Worm (Caenorhabditis elegans): ENCODE data around the gene clec-233.

DNA sequence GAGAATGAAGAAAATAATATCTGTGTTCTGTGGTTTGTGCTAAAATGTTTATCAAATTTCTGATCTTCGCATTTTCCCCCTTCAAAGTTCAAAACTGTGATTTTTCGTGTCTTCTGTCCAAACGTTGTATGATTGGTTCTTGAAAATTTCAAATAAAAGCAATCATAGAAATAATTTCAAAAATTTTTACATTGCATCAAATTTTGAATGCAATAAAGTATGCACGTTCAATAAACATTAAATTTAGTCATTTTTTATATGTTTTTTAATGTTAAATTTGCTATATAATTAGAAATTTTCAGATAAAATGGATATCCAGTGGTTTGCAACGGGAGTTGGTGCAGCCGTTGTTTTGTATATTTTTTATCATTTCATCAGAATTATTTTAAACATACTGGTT, 9.7 kb upstream of the clec-233 start, which contains the start of gene stdh-2:
- TF ChIP-seq dao-5 (tag; optimal IDR thresholded peaks at IDR 0.05): no peak
- no peak for TF ChIP-seq W03F9.2 (tag; optimal IDR thresholded peaks at IDR 0.05)
- no peak for TF ChIP-seq him-1 (tag; optimal IDR thresholded peaks at IDR 0.05)

Measured in whole organism, L4/young adult.